Worm (Caenorhabditis elegans) whole organism, young adult: ENCODE results near the gene vps-52.

Experiments used
- B0019.2 ChIP-seq: fragments of 200-800 bp; sonication (Bioruptor generic); conservative IDR thresholded peaks from 2 replicates; pipeline ENCODE4 v1.3.6; 2022; ENCODE audit warnings: missing genetic modification reagents, missing genetic modification characterization, missing compliant biosample characterization
- B0336.3 ChIP-seq: fragments of 200-800 bp; sonication (Bioruptor generic); IDR thresholded peaks from 2 replicates; pipeline ENCODE4 v1.3.6; 2022; ENCODE audit warnings: missing genetic modification characterization, missing compliant biosample characterization
- C06A6.2 ChIP-seq: fragments of 200-800 bp; sonication (Bioruptor generic); conservative IDR thresholded peaks from 2 replicates; pipeline ENCODE4 v1.3.6; 2022; ENCODE audit warnings: missing genetic modification characterization, missing compliant biosample characterization
- C17E4.6 ChIP-seq: fragments of 200-800 bp; sonication (Bioruptor generic); IDR thresholded peaks from 2 replicates; pipeline ENCODE4 v1.3.6; 2022; ENCODE audit warnings: missing genetic modification reagents, missing genetic modification characterization, missing compliant biosample characterization
- F10E7.11 ChIP-seq: sonication (generic microtip); optimal IDR thresholded peaks from 2 replicates; lab custom pipeline; 2017; ENCODE audit warnings: mild to moderate bottlenecking, missing genetic modification characterization, moderate library complexity, missing compliant biosample characterization
- F55B11.4 ChIP-seq: sonication (generic microtip); optimal IDR thresholded peaks from 2 replicates; lab custom pipeline; 2016; ENCODE audit warnings: missing compliant biosample characterization, missing genetic modification characterization, borderline replicate concordance; ENCODE audit not compliant: insufficient read depth
- T07F8.4 ChIP-seq: sonication (generic microtip); optimal IDR thresholded peaks from 2 replicates; lab custom pipeline; 2016; ENCODE audit warnings: mild to moderate bottlenecking, missing genetic modification characterization, moderate library complexity, missing compliant biosample characterization
- Y95B8A.8 ChIP-seq: fragments of 200-800 bp; sonication (Bioruptor generic); IDR thresholded peaks from 2 replicates; pipeline ENCODE4 v1.3.6; 2022; ENCODE audit warnings: missing genetic modification reagents, missing genetic modification characterization, missing compliant biosample characterization
- ZK185.1 ChIP-seq: sonication (generic microtip); optimal IDR thresholded peaks from 2 replicates; lab custom pipeline; 2016; ENCODE audit warnings: mild to moderate bottlenecking, missing genetic modification characterization, missing compliant biosample characterization; ENCODE audit not compliant: poor library complexity, severe bottlenecking
- attf-3 ChIP-seq: fragments of 200-800 bp; sonication (Bioruptor generic); conservative IDR thresholded peaks from 2 replicates; pipeline ENCODE4 v1.3.6; 2022; ENCODE audit warnings: missing genetic modification reagents, missing genetic modification characterization, missing compliant biosample characterization
- cebp-1 ChIP-seq, 2 experiments: fragments of 200-800 bp in 1 of 2; sonication (Bioruptor generic) in 1 of 2; sonication (generic microtip) in 1 of 2; IDR thresholded peaks in 1 of 2; optimal IDR thresholded peaks in 1 of 2; 2 replicates each; pipeline versions ENCODE4 v1.3.6 to Lab custom; 2017 to 2022; ENCODE audit warnings: missing compliant biosample characterization in 2 of 2, missing genetic modification characterization in 2 of 2, mild to moderate bottlenecking in 1 of 2, missing genetic modification reagents in 1 of 2, moderate library complexity in 1 of 2
- ceh-27 ChIP-seq: fragments of 200-800 bp; sonication (Bioruptor generic); optimal IDR thresholded peaks from 2 replicates; lab custom pipeline; 2018; ENCODE audit warnings: mild to moderate bottlenecking, missing genetic modification characterization, moderate library complexity, missing compliant biosample characterization
- ceh-40 ChIP-seq: fragments of 200-800 bp; sonication (Bioruptor generic); IDR thresholded peaks from 2 replicates; pipeline ENCODE4 v1.3.6; 2022; ENCODE audit warnings: missing genetic modification characterization, missing compliant biosample characterization
- ceh-79 ChIP-seq: sonication (generic microtip); optimal IDR thresholded peaks from 2 replicates; lab custom pipeline; 2017; ENCODE audit warnings: mild to moderate bottlenecking, missing genetic modification characterization, missing compliant biosample characterization
- ceh-91 ChIP-seq: fragments of 200-800 bp; sonication (Bioruptor generic); IDR thresholded peaks from 2 replicates; pipeline ENCODE4 v1.3.6; 2022; ENCODE audit warnings: missing genetic modification reagents, missing genetic modification characterization, missing compliant biosample characterization
- chd-7 ChIP-seq: sonication (generic microtip); optimal IDR thresholded peaks from 2 replicates; lab custom pipeline; 2016; ENCODE audit warnings: mild to moderate bottlenecking, missing genetic modification characterization, moderate library complexity, missing compliant biosample characterization
- die-1 ChIP-seq: sonication (generic microtip); optimal IDR thresholded peaks from 2 replicates; lab custom pipeline; 2016; ENCODE audit warnings: missing genotype, mild to moderate bottlenecking, missing genetic modification characterization, missing compliant biosample characterization
- efl-1 ChIP-seq: fragments of 150-350 bp; optimal IDR thresholded peaks from 2 replicates; lab custom pipeline; 2014; ENCODE audit warnings: missing biosample characterization, missing genetic modification reagents, missing genetic modification characterization
- egrh-3 ChIP-seq: fragments of 200-800 bp; sonication (Bioruptor generic); IDR thresholded peaks from 2 replicates; pipeline ENCODE4 v1.3.6; 2022; ENCODE audit warnings: missing genetic modification reagents, missing genetic modification characterization, missing compliant biosample characterization
- ekl-4 ChIP-seq: fragments of 200-800 bp; sonication (Bioruptor generic); IDR thresholded peaks from 2 replicates; pipeline ENCODE4 v1.3.6; 2022; ENCODE audit warnings: missing genetic modification reagents, missing genetic modification characterization, missing compliant biosample characterization
- hlh-12 ChIP-seq: sonication (generic microtip); optimal IDR thresholded peaks from 2 replicates; lab custom pipeline; 2016; ENCODE audit warnings: missing genetic modification characterization, missing compliant biosample characterization
- hmg-20 ChIP-seq: fragments of 200-800 bp; sonication (Bioruptor generic); IDR thresholded peaks from 2 replicates; pipeline ENCODE4 v1.3.6; 2022; ENCODE audit warnings: missing genetic modification reagents, missing genetic modification characterization, missing compliant biosample characterization
- lin-40 ChIP-seq: sonication (generic microtip); optimal IDR thresholded peaks from 2 replicates; lab custom pipeline; 2016; ENCODE audit warnings: missing genetic modification characterization, mild to moderate bottlenecking, missing compliant biosample characterization, missing genotype, missing genetic modification reagents
- mcd-1 ChIP-seq: fragments of 200-800 bp; sonication (Bioruptor generic); IDR thresholded peaks from 2 replicates; pipeline ENCODE4 v1.3.6; 2022; ENCODE audit warnings: missing genetic modification reagents, missing genetic modification characterization, missing compliant biosample characterization
- mel-28 ChIP-seq: sonication (generic microtip); optimal IDR thresholded peaks from 2 replicates; lab custom pipeline; 2016; ENCODE audit warnings: borderline replicate concordance, mild to moderate bottlenecking, missing genetic modification characterization, missing compliant biosample characterization
- mxl-1 ChIP-seq: sonication (generic microtip); optimal IDR thresholded peaks from 2 replicates; lab custom pipeline; 2016; ENCODE audit warnings: missing genetic modification characterization, missing compliant biosample characterization
- repo-1 ChIP-seq: sonication (generic microtip); optimal IDR thresholded peaks from 2 replicates; lab custom pipeline; 2017; ENCODE audit warnings: mild to moderate bottlenecking, missing genetic modification characterization, missing compliant biosample characterization
- rpc-1 ChIP-seq, 2 experiments: fragments of 150-350 bp in 1 of 2; sonication (generic microtip) in 1 of 2; optimal IDR thresholded peaks; 2 replicates each; lab custom pipeline; 2014 to 2018; ENCODE audit warnings: missing biosample characterization in 1 of 2, missing genetic modification characterization in 1 of 2, missing genetic modification reagents in 1 of 2, missing genotype in 1 of 2
- sea-2 ChIP-seq: fragments of 200-800 bp; sonication (Bioruptor generic); IDR thresholded peaks from 2 replicates; pipeline ENCODE4 v1.3.6; 2022; ENCODE audit warnings: missing genetic modification characterization, missing compliant biosample characterization
- tbx-9 ChIP-seq: sonication (generic microtip); optimal IDR thresholded peaks from 2 replicates; lab custom pipeline; 2016; ENCODE audit warnings: borderline replicate concordance, missing genetic modification characterization, inconsistent platforms, missing compliant biosample characterization
- unc-130 ChIP-seq: sonication (generic microtip); optimal IDR thresholded peaks from 2 replicates; lab custom pipeline; 2016; ENCODE audit warnings: missing genetic modification reagents, missing genetic modification characterization, missing compliant biosample characterization
- zfh-2 ChIP-seq: fragments of 200-800 bp; sonication (Bioruptor generic); conservative IDR thresholded peaks from 2 replicates; pipeline ENCODE4 v1.3.6; 2022; ENCODE audit warnings: missing genetic modification reagents, missing genetic modification characterization, missing compliant biosample characterization
- ztf-25 ChIP-seq: fragments of 200-800 bp; sonication (Bioruptor generic); IDR thresholded peaks from 2 replicates; pipeline ENCODE4 v1.3.6; 2022; ENCODE audit warnings: missing genetic modification reagents, missing genetic modification characterization, missing compliant biosample characterization
- ztf-6 ChIP-seq: fragments of 200-800 bp; sonication (Bioruptor generic); IDR thresholded peaks from 2 replicates; pipeline ENCODE4 v1.3.6; 2022; ENCODE audit warnings: missing genetic modification reagents, missing genetic modification characterization, missing compliant biosample characterization

The vps-52 gene

DNA sequence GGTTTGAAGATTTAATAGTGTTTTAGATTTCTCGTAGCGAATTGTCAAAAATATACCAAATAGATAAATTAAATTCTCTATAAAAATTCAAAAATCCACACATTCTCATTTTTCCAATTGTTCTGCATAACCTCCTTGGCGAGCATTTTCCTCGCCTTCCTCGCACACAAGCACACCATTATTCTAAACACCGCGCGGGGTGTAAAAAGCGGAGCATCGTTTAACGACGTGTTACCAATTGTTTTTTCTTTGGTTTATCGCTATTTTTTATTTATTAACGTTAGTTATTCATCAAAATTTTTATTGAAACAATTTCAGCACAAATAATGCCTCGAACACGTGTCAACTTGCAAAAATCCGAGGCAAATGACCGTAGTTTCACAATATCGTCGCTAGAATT, at the start of gene vps-52:
Gene vps-52, plus strand, starts transcription at position 319 of the 400 bp plus-strand sequence.
- TF ChIP-seq unc-130 (no peak), T07F8.4 (tag; lab: Kevin White, UChicago) (no peak), attf-3 (GFP tag; lab: Robert Waterston, UW) (peak; percentile 86)

DNA sequence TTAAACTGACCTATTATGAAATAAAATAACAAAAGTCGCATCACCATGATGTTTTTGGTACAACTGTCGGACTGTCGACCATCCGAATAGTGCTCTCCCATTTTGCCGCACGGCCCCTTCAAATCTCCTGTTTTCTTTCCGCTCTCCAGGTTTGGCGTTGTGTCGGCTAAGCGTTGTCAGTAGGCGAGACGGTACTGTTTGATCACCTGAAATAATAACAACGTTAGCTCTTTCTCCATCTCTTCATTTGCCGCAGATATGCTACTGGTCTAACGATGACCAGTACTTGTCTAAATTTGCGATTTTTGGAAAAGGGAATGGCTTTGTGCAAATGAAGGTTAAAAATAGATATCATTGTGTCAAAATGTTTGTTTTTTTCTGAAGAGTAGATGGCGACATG, 45.6 kb upstream of the vps-52 start, which contains the start of gene chts-1:
Gene chts-1, minus strand, starts transcription at position 101 of the 400 bp plus-strand sequence.
- TF ChIP-seq mcd-1 (GFP tag; lab: Robert Waterston, UW), result no peak
- no peak for TF ChIP-seq ztf-25 (GFP tag; lab: Robert Waterston, UW)
- no peak for TF ChIP-seq C17E4.6 (GFP tag; lab: Robert Waterston, UW)
- no peak for TF ChIP-seq ceh-79
- no peak for TF ChIP-seq efl-1 (GFP tag; lab: Kevin White, UChicago)
- no peak for TF ChIP-seq F10E7.11

DNA sequence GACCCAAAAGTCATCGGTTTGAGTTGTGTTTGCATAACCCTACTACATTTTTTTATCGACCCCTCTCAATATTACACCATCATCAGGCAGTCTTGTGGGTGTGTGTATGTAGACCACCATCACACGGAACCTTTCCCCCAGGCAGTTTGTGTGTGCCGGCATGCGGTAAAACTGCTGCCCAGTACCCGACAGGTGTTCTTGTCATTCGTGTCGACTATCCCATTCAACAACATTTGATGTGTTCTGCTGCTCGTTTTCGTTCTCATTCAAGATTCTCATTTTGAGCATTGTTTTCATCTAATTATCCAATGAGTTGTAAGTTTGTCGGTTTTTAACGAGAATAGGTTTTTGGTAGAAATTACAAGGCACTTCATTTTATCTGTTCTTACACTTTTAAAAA, 42.5 kb upstream of the vps-52 start:
- TF ChIP-seq ceh-40 (no peak), ekl-4 (GFP tag; lab: Robert Waterston, UW) (no peak), mxl-1 (no peak), ztf-6 (GFP tag; lab: Robert Waterston, UW) (no peak), cebp-1 (GFP tag; IDR thresholded peaks at IDR 0.05; lab: Robert Waterston, UW) (no peak), cebp-1 (tag; optimal IDR thresholded peaks at IDR 0.05; lab: Kevin White, UChicago) (no peak), F55B11.4 (no peak), hlh-12 (no peak)

DNA sequence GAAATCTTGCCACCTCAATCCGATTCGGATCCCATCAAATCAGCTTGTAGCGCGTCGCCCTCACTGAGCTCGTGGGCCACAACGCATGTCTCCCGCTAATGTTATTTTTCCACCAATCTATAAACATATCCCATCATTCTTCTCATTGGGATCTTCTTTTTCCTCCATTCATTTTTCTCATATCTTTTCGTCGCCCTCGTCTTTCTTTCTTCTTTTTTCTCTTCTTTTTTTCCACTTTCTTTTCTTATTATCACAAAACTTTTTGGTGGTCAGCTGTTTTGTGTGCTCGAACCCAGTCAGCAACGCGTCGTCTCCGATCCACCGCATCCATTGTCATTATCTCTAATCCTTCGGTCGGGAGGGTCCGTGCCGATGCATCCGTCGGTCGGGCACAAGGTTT, 41.3 kb upstream of the vps-52 start:
- TF ChIP-seq B0019.2 (GFP tag; lab: Robert Waterston, UW) (no peak), zfh-2 (0 out of 2 replicates have a peak, but pooled peaks have one; percentile 29)

DNA sequence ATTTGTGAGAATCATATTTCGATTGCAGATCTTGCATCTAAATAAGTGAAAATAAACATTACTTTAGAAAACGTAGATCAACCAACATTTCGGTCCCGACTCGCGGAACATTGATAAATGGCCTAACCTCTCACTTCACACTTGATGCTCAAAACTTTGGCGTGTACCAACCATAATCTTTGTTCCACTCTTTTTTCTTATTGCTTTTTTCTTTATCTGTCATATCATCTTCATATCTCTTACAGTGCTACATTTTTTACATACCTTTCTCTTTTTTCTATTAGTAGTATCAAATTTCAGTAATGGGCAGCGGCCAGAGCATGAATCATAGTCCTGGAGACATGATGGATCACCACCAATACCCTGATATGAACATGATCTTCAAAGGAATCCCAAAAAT, 39.9 kb upstream of the vps-52 start, which contains the start of gene F46C8.3:
Gene F46C8.3, plus strand, starts transcription at position 301 of the 400 bp plus-strand sequence.
- TF ChIP-seq B0336.3 (GFP tag; lab: Robert Waterston, UW) (no peak), repo-1 (no peak), chd-7 (tag; lab: Kevin White, UChicago) (no peak), ZK185.1 (tag; lab: Kevin White, UChicago) (no peak), rpc-1 (optimal IDR thresholded peaks at IDR 0.05; lab: Kevin White, UChicago) (no peak), rpc-1 (tag; optimal IDR thresholded peaks at IDR 0.05; lab: Kevin White, UChicago) (no peak), ceh-27 (GFP tag; lab: Kevin White, UChicago) (no peak), hmg-20 (GFP tag; lab: Robert Waterston, UW) (no peak), sea-2 (GFP tag; lab: Robert Waterston, UW) (no peak), tbx-9 (tag; lab: Kevin White, UChicago) (no peak), egrh-3 (GFP tag; lab: Robert Waterston, UW) (no peak), die-1 (no peak), Y95B8A.8 (no peak), lin-40 (tag; lab: Kevin White, UChicago) (no peak), mel-28 (tag; lab: Kevin White, UChicago) (no peak), ceh-91 (GFP tag; lab: Robert Waterston, UW) (no peak), C06A6.2 (GFP tag; lab: Robert Waterston, UW) (no peak)
